Worm (Caenorhabditis elegans): ENCODE measurements around the gene F42A10.9.

The F42A10.9 gene

DNA sequence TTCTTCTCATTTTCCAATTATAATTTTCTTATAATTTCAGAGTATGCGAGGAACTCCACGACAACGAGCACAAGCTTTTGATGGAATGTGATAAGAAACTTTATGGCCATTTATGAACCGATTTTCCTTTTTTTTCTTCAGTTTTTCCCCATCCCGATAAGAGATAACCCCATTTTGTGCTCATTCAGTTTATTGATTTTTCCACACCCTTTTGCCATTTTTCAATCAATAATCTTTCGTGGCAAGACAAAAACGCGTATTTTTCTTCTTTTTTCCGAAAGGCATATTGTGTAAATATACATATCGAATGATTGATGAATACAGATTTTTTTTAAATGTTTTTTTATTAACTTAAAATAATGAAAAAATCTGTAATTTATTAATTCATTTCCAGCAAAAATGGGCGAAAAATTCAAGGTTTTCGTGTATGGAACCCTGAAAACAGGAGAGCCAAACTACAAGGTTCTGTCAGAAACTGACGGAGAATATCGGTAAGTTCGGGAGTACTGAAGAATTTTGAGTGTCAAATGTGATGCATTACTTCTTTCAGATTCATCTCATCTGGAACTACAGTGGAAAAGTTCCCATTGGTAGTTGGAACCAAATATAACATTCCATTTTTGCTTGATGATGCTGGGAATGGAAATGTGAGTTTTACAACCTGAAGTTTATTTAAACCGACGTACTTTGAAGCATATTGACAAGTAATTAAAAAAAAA lies at the start of gene F42A10.9:
F42A10.9 (plus strand) TSS at position 321 of the 719 bp plus-strand sequence.
- TF ChIP-seq elt-2 (tag; optimal IDR thresholded peaks at IDR 0.05) (peak; percentile 18), fkh-6 (tag; optimal IDR thresholded peaks at IDR 0.05) (no peak)

DNA sequence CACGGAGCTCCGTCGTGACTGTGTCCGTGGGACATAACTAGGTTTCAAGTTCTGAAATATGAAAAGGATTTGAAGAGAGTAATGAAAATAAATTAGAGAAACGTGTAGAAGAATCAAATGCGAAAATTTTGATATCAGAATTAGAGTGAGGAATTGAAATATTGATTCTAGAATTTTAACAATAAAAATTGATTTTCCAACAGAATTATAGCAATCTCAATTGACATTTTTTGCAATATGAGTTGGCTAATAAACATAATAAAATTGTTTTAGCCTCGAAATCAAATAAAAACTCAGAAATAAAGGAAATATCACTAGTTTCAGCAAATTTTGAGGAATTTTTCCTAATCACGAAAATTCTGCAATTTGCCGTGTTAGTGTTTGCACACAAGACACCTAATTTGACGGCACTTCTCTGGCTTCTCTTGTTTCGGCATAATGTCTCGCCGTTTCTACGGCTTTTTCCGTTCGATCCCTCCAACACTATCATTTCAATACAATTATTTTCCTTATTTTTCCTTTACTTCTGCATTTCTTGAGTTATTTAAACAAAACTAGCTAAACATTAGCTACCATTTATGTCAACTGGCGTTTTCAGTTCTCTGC lies 48.0 kb upstream of the F42A10.9 start, which contains the start of gene nmt-1:
nmt-1 (minus strand) TSS at position 51 of the 606 bp plus-strand sequence.
- TF ChIP-seq unc-55 (GFP tag; optimal IDR thresholded peaks at IDR 0.05) = peak; percentile 21
- peak; percentile 28 for TF ChIP-seq nfya-1 (tag; optimal IDR thresholded peaks at IDR 0.05)
- TF ChIP-seq pat-9 (tag; optimal IDR thresholded peaks at IDR 0.05) = no peak
- peak; percentile 7 for TF ChIP-seq gmeb-2 (tag; optimal IDR thresholded peaks at IDR 0.05)
- peak; percentile 42 for TF ChIP-seq unc-42 (tag; optimal IDR thresholded peaks at IDR 0.05)
- no peak for TF ChIP-seq elt-2 (tag; optimal IDR thresholded peaks at IDR 0.05)
- TF ChIP-seq ceh-45 (GFP tag; IDR thresholded peaks at IDR 0.05) = no peak

DNA sequence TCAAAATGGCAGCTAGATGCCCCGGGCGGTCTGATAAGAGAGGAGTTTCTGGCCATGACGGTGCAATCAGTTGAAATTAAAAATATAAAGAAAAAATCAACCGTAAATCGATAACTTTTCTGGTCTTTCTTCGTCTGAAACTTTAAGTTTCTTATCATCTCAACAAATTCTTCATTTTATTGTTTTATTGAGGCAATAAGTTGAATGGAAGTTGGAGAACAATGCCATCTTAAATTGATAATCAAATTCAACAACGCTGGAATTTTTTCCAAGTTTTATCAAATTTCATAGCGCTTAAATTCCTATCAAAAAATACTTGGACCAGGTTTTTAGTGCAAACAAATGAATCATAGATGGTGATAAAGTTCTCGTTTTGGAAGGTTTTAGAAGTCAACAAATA lies 47.4 kb upstream of the F42A10.9 start:
- TF ChIP-seq npax-4 (tag; optimal IDR thresholded peaks at IDR 0.05) (no peak), elt-2 (tag; optimal IDR thresholded peaks at IDR 0.05) (peak; percentile 42), gmeb-2 (tag; optimal IDR thresholded peaks at IDR 0.05) (no peak)

DNA sequence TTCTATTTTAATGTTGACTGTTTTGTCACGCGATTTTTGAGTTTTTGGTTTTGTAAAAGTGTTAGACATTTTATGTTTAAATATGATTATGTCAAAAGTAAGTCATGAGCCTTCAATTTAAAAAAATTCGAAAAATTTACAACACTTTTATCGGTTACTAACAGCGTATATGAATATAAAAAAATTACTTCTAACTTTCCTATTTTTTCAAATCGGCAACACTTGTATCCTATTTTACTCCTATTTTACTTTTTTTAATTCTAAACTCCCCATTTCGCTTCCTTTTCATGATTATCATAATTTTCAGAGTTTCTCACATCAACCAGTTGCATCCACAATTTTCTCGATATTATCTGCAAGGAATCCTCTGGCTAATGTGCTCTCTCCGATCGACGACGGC lies 46.1 kb upstream of the F42A10.9 start, which contains the start of gene kin-18:
kin-18 (plus strand) TSS at position 301 of the 400 bp plus-strand sequence.
- TF ChIP-seq ztf-16 (tag; optimal IDR thresholded peaks at IDR 0.05) (no peak), unc-3 (GFP tag; conservative IDR thresholded peaks at IDR 0.05) (no peak), unc-3 (tag; optimal IDR thresholded peaks at IDR 0.05) (no peak), sdc-2 (tag; optimal IDR thresholded peaks at IDR 0.05) (no peak), ceh-19 (GFP tag; optimal IDR thresholded peaks at IDR 0.05) (no peak), nhr-232 (tag; optimal IDR thresholded peaks at IDR 0.05) (no peak)

DNA sequence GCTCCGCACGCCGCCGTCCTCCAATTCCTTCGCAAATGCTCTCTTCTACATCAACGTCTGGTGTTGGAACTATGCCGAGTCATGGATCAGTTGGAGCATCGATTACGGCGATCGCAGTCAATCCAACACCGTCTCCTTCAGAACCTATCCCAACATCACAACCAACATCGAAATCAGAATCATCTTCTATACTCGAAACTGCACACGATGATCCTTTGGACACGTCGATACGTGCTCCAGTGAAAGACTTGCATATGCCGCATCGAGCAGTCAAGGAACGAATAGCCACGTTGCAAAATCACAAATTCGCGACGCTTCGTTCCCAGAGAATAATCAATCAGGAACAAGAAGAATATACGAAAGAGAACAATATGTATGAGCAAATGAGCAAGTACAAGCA lies 43.4 kb upstream of the F42A10.9 start:
- no peak for TF ChIP-seq unc-42 (tag; optimal IDR thresholded peaks at IDR 0.05)
- no peak for TF ChIP-seq hlh-6 (tag; optimal IDR thresholded peaks at IDR 0.05)
- TF ChIP-seq che-1 (tag; optimal IDR thresholded peaks at IDR 0.05) = no peak
- no peak for TF ChIP-seq ceh-31 (tag; optimal IDR thresholded peaks at IDR 0.05)
- TF ChIP-seq hlh-8 (tag; optimal IDR thresholded peaks at IDR 0.05) = no peak
- TF ChIP-seq ahr-1 (tag; optimal IDR thresholded peaks at IDR 0.05) = no peak
- TF ChIP-seq lin-11 (tag; optimal IDR thresholded peaks at IDR 0.05) = no peak
- TF ChIP-seq pros-1 (tag; optimal IDR thresholded peaks at IDR 0.05) = no peak
- no peak for TF ChIP-seq madf-2 (tag; optimal IDR thresholded peaks at IDR 0.05)
- TF ChIP-seq ceh-14 (tag; optimal IDR thresholded peaks at IDR 0.05) = no peak
- TF ChIP-seq nhr-11 (tag; optimal IDR thresholded peaks at IDR 0.05) = no peak

DNA sequence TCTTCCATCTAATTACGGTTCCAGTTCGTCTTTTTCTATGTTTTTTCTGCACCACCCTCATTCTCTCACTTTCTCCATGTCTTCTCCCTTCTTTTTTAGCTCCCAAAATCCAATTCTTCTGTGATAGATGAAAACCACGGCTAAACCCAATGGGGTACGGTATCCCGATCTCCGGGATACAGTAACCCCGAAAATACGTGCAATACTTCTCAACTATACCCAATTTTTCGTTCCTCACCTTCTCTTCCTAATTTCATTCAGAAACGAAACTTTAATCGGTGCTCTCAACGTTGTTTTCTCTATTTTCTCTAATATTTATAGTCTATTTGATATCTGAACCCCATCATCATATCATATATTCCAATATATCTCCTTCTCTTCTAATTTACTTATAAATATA lies 40.7 kb upstream of the F42A10.9 start:
- TF ChIP-seq madf-2 (tag; optimal IDR thresholded peaks at IDR 0.05) (no peak), ceh-22 (tag; optimal IDR thresholded peaks at IDR 0.05) (no peak), hlh-13 (GFP tag; optimal IDR thresholded peaks at IDR 0.05) (no peak), sox-4 (tag; optimal IDR thresholded peaks at IDR 0.05) (peak; percentile 7), pag-3 (tag; optimal IDR thresholded peaks at IDR 0.05; ENCODE audit: borderline replicate concordance) (no peak)

DNA sequence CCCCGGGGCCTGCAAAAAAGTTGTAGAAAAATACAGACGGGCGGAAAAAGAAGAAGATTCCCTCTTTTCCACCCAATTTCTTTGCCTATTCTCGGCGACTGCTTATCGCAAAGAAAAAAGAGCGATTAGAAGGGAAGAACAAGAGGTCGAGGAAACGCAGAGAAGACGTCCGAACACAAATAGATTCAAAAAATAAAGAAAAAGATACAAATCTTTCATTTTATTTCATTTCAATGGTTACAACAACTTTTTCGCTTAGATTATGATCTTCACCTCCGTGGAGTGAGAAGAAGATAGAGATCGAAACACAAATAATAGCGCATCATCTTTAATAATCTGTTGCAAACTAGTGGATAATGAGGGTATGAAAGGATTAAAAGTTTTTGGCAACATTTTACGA lies 32.3 kb upstream of the F42A10.9 start:
- TF ChIP-seq pha-4 (tag; optimal IDR thresholded peaks at IDR 0.05) (no peak), elt-2 (tag; optimal IDR thresholded peaks at IDR 0.05) (peak; percentile 39), rnt-1 (tag; optimal IDR thresholded peaks at IDR 0.05) (peak; percentile 42)
